Worm (Caenorhabditis elegans) whole organism, L4 larva: ENCODE measurements around the gene spr-2.

Source experiments
- F10B5.3 ChIP-seq: sonication (generic microtip); optimal IDR thresholded peaks from 2 replicates; lab custom pipeline; 2016; ENCODE audit warnings: mild to moderate bottlenecking, missing genetic modification characterization, missing compliant biosample characterization
- F26F4.8 ChIP-seq: fragments of 200-800 bp; sonication (Bioruptor generic); conservative IDR thresholded peaks from 2 replicates; pipeline ENCODE4 v1.3.6; 2022; ENCODE audit warnings: missing genetic modification characterization, missing compliant biosample characterization
- F37D6.2 ChIP-seq: sonication (generic microtip); optimal IDR thresholded peaks from 2 replicates; lab custom pipeline; 2016; ENCODE audit warnings: mild to moderate bottlenecking, missing genetic modification characterization, missing compliant biosample characterization
- F49E8.2 ChIP-seq: sonication (generic microtip); optimal IDR thresholded peaks from 2 replicates; lab custom pipeline; 2016; ENCODE audit warnings: missing compliant biosample characterization, mild to moderate bottlenecking, missing genetic modification characterization, borderline replicate concordance
- Y5F2A.4 ChIP-seq: fragments of 200-800 bp; sonication (Bioruptor generic); optimal IDR thresholded peaks from 2 replicates; lab custom pipeline; 2018; ENCODE audit warnings: mild to moderate bottlenecking, missing genetic modification characterization, missing compliant biosample characterization
- Y75B8A.6 ChIP-seq: fragments of 200-800 bp; sonication (Bioruptor generic); IDR thresholded peaks from 2 replicates; pipeline ENCODE4 v1.3.6; 2022; ENCODE audit warnings: missing genetic modification reagents, missing genetic modification characterization, missing compliant biosample characterization
- aha-1 ChIP-seq: fragments of 150-350 bp; peaks from one replicate; lab custom pipeline; 2014; ENCODE audit warnings: missing biosample characterization, missing genetic modification characterization
- ama-1 ChIP-seq: fragments of 150-350 bp; optimal IDR thresholded peaks from 2 replicates; lab custom pipeline; 2014; ENCODE audit warnings: inconsistent platforms, mixed read lengths
- ctbp-1 ChIP-seq: fragments of 200-800 bp; sonication (Bioruptor generic); IDR thresholded peaks from 2 replicates; pipeline ENCODE4 v1.3.6; 2022; ENCODE audit warnings: missing genetic modification reagents, missing genetic modification characterization, missing compliant biosample characterization
- daf-8 ChIP-seq: fragments of 200-800 bp; sonication (Bioruptor generic); IDR thresholded peaks from 2 replicates; pipeline ENCODE4 v1.3.6; 2022; ENCODE audit warnings: missing genetic modification characterization, missing compliant biosample characterization
- dmd-6 ChIP-seq: fragments of 200-800 bp; sonication (Bioruptor generic); IDR thresholded peaks from 2 replicates; pipeline ENCODE4 v1.3.6; 2022; ENCODE audit warnings: missing genetic modification reagents, missing genetic modification characterization, missing compliant biosample characterization
- dmd-9 ChIP-seq: fragments of 200-800 bp; sonication (Bioruptor generic); IDR thresholded peaks from 2 replicates; pipeline ENCODE4 v1.3.6; 2022; ENCODE audit warnings: missing genetic modification reagents, missing genetic modification characterization, missing compliant biosample characterization
- dve-1 ChIP-seq: sonication (generic microtip); optimal IDR thresholded peaks from 2 replicates; lab custom pipeline; 2017; ENCODE audit warnings: antibody characterized with exemption, mild to moderate bottlenecking, missing genetic modification characterization, missing compliant biosample characterization; ENCODE audit not compliant: insufficient read depth
- gei-8 ChIP-seq: fragments of 200-800 bp; sonication (Bioruptor generic); optimal IDR thresholded peaks from 2 replicates; lab custom pipeline; 2018; ENCODE audit warnings: mild to moderate bottlenecking, missing genetic modification characterization, missing compliant biosample characterization
- hlh-11 ChIP-seq: fragments of 200-800 bp; sonication (Bioruptor generic); optimal IDR thresholded peaks from 2 replicates; lab custom pipeline; 2018; ENCODE audit warnings: mild to moderate bottlenecking, missing genetic modification characterization, missing compliant biosample characterization
- hlh-30 ChIP-seq: sonication (generic microtip); optimal IDR thresholded peaks from 2 replicates; lab custom pipeline; 2017; ENCODE audit warnings: antibody characterized with exemption, mild to moderate bottlenecking, missing genetic modification characterization, missing compliant biosample characterization; ENCODE audit not compliant: insufficient read depth
- hmg-1.1 ChIP-seq: fragments of 200-800 bp; sonication (Bioruptor generic); IDR thresholded peaks from 2 replicates; pipeline ENCODE4 v1.3.6; 2022; ENCODE audit warnings: missing genetic modification reagents, missing genetic modification characterization, missing compliant biosample characterization
- lin-1 ChIP-seq: fragments of 200-800 bp; sonication (Bioruptor generic); IDR thresholded peaks from 2 replicates; pipeline ENCODE4 v1.3.6; 2022; ENCODE audit warnings: missing genetic modification reagents, missing genetic modification characterization, missing compliant biosample characterization
- lin-38 ChIP-seq: fragments of 200-800 bp; sonication (Bioruptor generic); IDR thresholded peaks from 2 replicates; pipeline ENCODE4 v1.3.6; 2022; ENCODE audit warnings: missing genetic modification reagents, missing genetic modification characterization, missing compliant biosample characterization
- madf-5 ChIP-seq, 2 experiments: fragments of 200-800 bp; sonication (Bioruptor generic); IDR thresholded peaks; 2 replicates each; pipeline ENCODE4 v1.3.6; 2022; ENCODE audit warnings: missing compliant biosample characterization in 2 of 2, missing genetic modification characterization in 2 of 2
- mxl-2 ChIP-seq: fragments of 200-800 bp; sonication (Bioruptor generic); conservative IDR thresholded peaks from 2 replicates; pipeline ENCODE4 v1.3.6; 2022; ENCODE audit warnings: missing genetic modification reagents, missing genetic modification characterization, missing compliant biosample characterization
- mxl-3 ChIP-seq: fragments of 200-800 bp; sonication (Bioruptor generic); optimal IDR thresholded peaks from 2 replicates; lab custom pipeline; 2018; ENCODE audit warnings: mild to moderate bottlenecking, missing genetic modification characterization, missing compliant biosample characterization
- nhr-102 ChIP-seq: sonication (generic microtip); optimal IDR thresholded peaks from 2 replicates; lab custom pipeline; 2016; ENCODE audit warnings: mild to moderate bottlenecking, missing genetic modification characterization, moderate library complexity, missing compliant biosample characterization
- nhr-28 ChIP-seq: fragments of 150-350 bp; optimal IDR thresholded peaks from 2 replicates; lab custom pipeline; 2014; ENCODE audit warnings: missing biosample characterization, missing genetic modification characterization
- nhr-42 ChIP-seq: fragments of 200-800 bp; sonication (Bioruptor generic); IDR thresholded peaks from 2 replicates; pipeline ENCODE4 v1.3.6; 2022; ENCODE audit warnings: missing genetic modification characterization, missing compliant biosample characterization
- nhr-48 ChIP-seq: sonication (generic microtip); optimal IDR thresholded peaks from 2 replicates; lab custom pipeline; 2016; ENCODE audit warnings: mild to moderate bottlenecking, missing genetic modification characterization, missing compliant biosample characterization
- pha-4 ChIP-seq, 2 experiments: fragments of 150-350 bp in 1 of 2; fragments of 200-800 bp in 1 of 2; sonication (Bioruptor generic) in 1 of 2; IDR thresholded peaks in 1 of 2; optimal IDR thresholded peaks in 1 of 2; 2 replicates each; pipeline versions ENCODE4 v1.3.6 to Lab custom; 2014 to 2022; ENCODE audit warnings: missing genetic modification characterization in 2 of 2, missing genetic modification reagents in 2 of 2, missing biosample characterization in 1 of 2, missing compliant biosample characterization in 1 of 2
- php-3 ChIP-seq: fragments of 200-800 bp; sonication (Bioruptor generic); IDR thresholded peaks from 2 replicates; pipeline ENCODE4 v1.3.6; 2022; ENCODE audit warnings: missing genetic modification reagents, missing genetic modification characterization, missing compliant biosample characterization
- spr-1 ChIP-seq: sonication (generic microtip); optimal IDR thresholded peaks from 2 replicates; lab custom pipeline; 2016; ENCODE audit warnings: mild to moderate bottlenecking, missing genetic modification characterization, missing compliant biosample characterization
- unc-62 ChIP-seq, 3 experiments: fragments of 150-350 bp in 1 of 3; sonication (generic microtip); optimal IDR thresholded peaks in 2 of 3; peaks in 1 of 3; 1 replicate in 1 of 3; 2 replicates in 2 of 3; lab custom pipeline; 2014 to 2017; ENCODE audit warnings: missing biosample characterization in 3 of 3, missing genetic modification characterization in 3 of 3, missing genetic modification reagents in 3 of 3, missing genotype in 1 of 3
- vab-7 ChIP-seq: fragments of 200-800 bp; sonication (Bioruptor generic); IDR thresholded peaks from 2 replicates; pipeline ENCODE4 v1.3.6; 2022; ENCODE audit warnings: missing genetic modification reagents, missing genetic modification characterization, missing compliant biosample characterization
- zfp-3 ChIP-seq: fragments of 200-800 bp; sonication (Bioruptor generic); conservative IDR thresholded peaks from 2 replicates; pipeline ENCODE4 v1.3.6; 2022; ENCODE audit warnings: missing genetic modification reagents, missing genetic modification characterization, missing compliant biosample characterization

spr-2 gene

DNA sequence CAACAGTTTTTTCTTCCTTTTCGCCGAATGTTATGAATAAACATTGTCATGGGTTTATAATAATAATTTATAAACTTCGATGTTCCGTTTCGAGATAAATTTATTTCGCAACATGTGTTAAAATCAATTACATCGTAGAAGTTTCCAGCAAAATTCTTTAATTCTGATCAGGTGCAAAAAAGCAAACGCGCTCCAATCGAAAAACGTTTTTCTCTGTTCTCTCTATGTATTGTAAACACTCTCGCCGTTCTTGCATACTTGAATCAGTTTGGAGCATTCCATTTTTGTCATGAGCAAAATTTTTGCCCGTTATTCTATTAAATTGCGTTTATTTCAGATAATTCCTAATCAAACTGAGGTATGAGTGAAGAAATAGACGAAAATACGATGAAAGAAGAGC is 2.5 kb downstream of the spr-2 start, which contains the start of gene rad-54.L2 (continued):
- TF ChIP-seq nhr-42 (GFP tag; lab: Robert Waterston, UW) (no peak), nhr-102 (peak; percentile 32), pha-4 (GFP tag; IDR thresholded peaks at IDR 0.05; lab: Robert Waterston, UW) (peak; percentile 50; the same call in 1 of the 2 replicates), pha-4 (tag; optimal IDR thresholded peaks at IDR 0.05; lab: Kevin White, UChicago) (peak; percentile 97), ctbp-1 (GFP tag; lab: Robert Waterston, UW) (no peak), Y75B8A.6 (GFP tag; lab: Robert Waterston, UW) (no peak), gei-8 (no peak), spr-1 (tag; lab: Kevin White, UChicago) (no peak), daf-8 (GFP tag; lab: Robert Waterston, UW) (no peak), hlh-30 (tag; lab: Kevin White, UChicago) (peak; percentile 95), F49E8.2 (tag; lab: Kevin White, UChicago) (no peak), dmd-6 (peak; percentile 41; the same call in 1 of the 2 replicates), lin-1 (GFP tag; lab: Robert Waterston, UW) (no peak), nhr-28 (tag; lab: Kevin White, UChicago) (peak; percentile 59), dmd-9 (GFP tag; lab: Robert Waterston, UW) (no peak), mxl-3 (GFP tag; lab: Kevin White, UChicago) (no peak), lin-38 (peak; percentile 87), F26F4.8 (no peak), Y5F2A.4 (no peak), vab-7 (GFP tag; lab: Robert Waterston, UW) (no peak), madf-5 (GFP tag; IDR thresholded peaks at IDR 0.05; lab: Robert Waterston, UW) (no peak), dve-1 (tag; lab: Kevin White, UChicago) (peak; percentile 81), nhr-48 (peak; percentile 35)

DNA sequence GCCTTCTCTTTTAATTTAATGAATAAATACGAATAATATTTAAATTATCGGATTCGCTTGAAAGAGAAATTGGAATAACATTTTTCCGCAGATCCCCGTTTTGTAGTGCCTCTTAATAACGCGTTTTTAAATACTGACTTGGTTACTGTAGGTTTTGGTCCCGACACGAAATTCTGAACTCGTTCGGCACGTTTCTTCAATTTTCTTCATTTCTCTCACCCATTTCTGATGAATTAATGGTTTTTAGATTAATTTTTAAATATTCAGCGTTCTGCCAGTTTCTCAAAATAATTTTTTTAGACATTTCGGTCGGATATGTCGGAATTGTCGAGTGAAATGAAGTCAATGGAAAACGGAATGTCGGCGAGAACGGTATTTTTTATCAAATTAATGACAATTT is 10.1 kb downstream of the spr-2 start, which contains the start of gene C27B7.5:
Gene C27B7.5, plus strand, starts transcription at position 301 of the 400 bp plus-strand sequence.
- TF ChIP-seq ama-1 (lab: Kevin White, UChicago) (peak; percentile 53), aha-1 (tag; lab: Kevin White, UChicago) (no peak)

DNA sequence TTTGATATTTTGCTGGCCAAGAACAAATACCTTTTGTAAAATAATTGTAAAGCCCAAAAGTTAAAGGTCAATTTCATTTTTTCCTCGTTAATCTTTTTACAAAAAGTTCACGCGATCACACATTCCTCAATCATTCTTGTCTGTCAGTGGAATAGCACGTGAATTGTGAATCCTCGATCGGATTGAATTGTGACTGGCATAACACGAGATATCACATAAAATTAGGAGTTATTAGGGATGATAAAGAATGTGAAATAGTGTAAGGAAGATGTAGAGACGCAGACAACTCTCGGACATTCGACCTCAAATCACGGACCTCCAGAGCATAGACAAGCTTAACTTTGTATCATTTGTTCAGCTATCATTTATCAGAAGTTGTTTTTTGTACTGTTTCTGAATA is 14.9 kb downstream of the spr-2 start, which contains the start of gene C27B7.6:
Gene C27B7.6, minus strand, starts transcription at position 182 of the 400 bp plus-strand sequence.
- TF ChIP-seq php-3 (GFP tag; lab: Robert Waterston, UW): no peak
- 0 out of 2 replicates have a peak, but pooled peaks have one; percentile 36 for TF ChIP-seq mxl-2 (GFP tag; lab: Robert Waterston, UW)
- peak; percentile 56 for TF ChIP-seq hlh-30 (tag; lab: Kevin White, UChicago)
- TF ChIP-seq aha-1 (tag; lab: Kevin White, UChicago): peak; percentile 80
- TF ChIP-seq Y5F2A.4: no peak
- peak; percentile 3 for TF ChIP-seq hlh-11 (tag; lab: Kevin White, UChicago)
- TF ChIP-seq, all 104 proteins: peak for 4

DNA sequence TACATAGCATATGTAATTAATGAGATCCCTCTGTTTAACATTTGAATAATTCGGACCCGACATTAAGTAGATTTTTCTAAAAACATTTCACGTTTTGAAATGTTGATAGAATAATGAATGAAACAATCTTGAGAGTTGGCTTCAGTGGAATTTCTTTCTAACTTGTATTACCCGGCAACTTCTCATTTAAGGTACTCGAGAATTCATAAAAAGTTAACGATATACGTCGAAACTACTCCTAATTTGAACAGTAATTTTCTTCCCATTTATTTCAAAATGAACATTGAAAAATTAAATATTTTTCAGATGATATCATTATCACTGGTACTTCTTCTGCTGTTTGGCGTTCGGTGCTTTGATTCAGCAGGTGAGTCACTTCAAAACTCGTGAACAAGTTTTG is 15.5 kb downstream of the spr-2 start, which contains the start of gene C27B7.7:
Gene C27B7.7, plus strand, starts transcription at position 301 of the 400 bp plus-strand sequence.
- TF ChIP-seq F10B5.3 (tag; lab: Kevin White, UChicago) (no peak), F37D6.2 (no peak), unc-62 (GFP tag; optimal IDR thresholded peaks at IDR 0.05 in 1 of 2; lab: Kevin White, UChicago) (peak in 1 of 2 experiments; percentile 67), unc-62 (tag; optimal IDR thresholded peaks at IDR 0.05; lab: Kevin White, UChicago) (no peak), hmg-1.1 (GFP tag; lab: Robert Waterston, UW) (no peak), zfp-3 (GFP tag; lab: Robert Waterston, UW) (no peak)
- TF ChIP-seq, all 104 proteins: peak for 1
